Fruit fly (Drosophila melanogaster) S2 (cell line): ENCODE results near the gene Nubp2.
"Not testable (repeated sequence)": the region's sequence is repeated elsewhere in the genome, so short reads cannot be mapped to it uniquely, and the experiment has no call there.

ENCODE experiments used
- CG8478 ChIP-seq: fragments of >200 bp; optimal IDR thresholded peaks from 2 replicates; lab custom pipeline; 2018
- CTCF ChIP-seq, 2 experiments: fragments of >200 bp; optimal IDR thresholded peaks; 2 replicates each; lab custom pipeline; 2018

Gene Nubp2

DNA sequence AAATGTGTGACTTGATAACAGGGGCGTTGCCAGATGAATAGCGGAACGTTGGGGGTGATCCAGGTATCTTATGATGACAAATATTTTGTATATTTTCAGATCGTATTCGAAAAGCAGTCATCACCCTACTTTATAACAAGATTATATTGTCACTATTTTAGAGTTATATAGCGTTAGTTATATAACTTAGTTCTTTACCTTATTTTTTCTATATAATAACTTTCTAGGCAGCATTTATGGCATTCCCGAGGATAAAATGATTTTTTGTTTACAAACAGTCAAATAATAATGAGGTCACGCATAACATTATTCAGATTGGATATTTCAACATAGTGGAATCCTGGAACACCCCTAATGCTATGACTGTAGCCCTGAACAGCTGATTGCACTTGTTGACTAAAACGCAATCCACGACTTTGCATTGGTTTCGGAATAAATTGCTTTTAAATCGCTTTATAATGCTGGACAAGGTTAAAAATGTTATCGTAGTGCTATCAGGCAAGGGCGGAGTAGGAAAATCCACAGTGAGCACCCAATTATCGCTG, at the start of gene Nubp2:
Nubp2 (plus strand) TSS at position 381 of the 545 bp plus-strand sequence.
- TF ChIP-seq CG8478 (lab: Kevin White, UChicago), result no peak
- TF ChIP-seq CTCF (optimal IDR thresholded peaks at IDR 0.05; lab: Kevin White, UChicago), result no peak

DNA sequence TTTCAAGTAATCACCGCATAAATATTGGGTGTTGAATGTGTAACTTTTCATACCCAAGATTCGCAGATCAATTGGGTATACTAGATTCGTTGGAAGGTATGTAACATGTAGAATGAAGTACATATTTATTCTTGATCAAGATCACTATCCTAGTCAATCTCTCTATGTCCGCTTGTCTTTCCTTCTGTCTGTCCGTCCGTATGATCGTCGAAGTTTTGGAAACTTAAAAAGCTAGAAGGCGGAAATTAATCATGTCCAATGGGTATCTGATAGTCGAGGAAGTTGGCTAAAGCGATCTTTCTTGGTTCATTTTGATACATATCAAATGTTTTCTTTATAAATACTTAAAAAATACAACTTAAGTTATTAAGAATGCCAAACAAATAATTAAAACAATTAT, 38.7 kb upstream of the Nubp2 start:
- TF ChIP-seq CTCF (optimal IDR thresholded peaks at IDR 0.05; lab: Kevin White, UChicago) (no peak), CG8478 (lab: Kevin White, UChicago) (no peak)

DNA sequence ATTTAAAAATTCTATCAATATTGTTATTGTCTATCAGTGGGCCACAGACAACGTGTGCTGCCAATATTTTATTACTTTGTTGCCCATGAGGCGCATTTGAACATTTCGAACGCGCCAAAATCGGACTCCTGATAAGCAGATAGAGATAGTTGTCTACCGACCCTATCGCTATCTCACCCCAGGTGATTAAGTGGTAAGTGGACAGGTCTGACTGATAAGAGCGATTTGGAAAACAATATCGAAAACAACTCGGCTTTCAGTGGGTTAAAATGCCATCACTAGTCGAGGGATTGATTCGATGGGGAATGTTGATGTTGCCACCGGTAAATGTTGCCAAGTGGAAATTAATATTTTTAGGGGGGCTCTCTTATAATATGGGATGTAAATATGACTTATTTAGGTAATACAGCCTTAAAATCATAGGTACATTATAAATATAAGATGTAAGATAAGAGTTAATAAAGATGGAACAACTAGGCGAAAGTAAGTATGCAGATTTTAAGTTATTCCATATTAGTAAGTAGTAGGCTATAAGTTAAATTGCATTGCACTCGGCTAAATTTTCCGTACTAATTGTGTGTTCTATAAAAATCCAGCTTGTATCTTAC, 34.7 kb upstream of the Nubp2 start, which contains the start of gene ND-39:
ND-39 (plus strand) TSS at position 558 of the 608 bp plus-strand sequence.
- TF ChIP-seq CTCF (optimal IDR thresholded peaks at IDR 0.05; lab: Kevin White, UChicago) (no peak), CG8478 (lab: Kevin White, UChicago) (no peak)

DNA sequence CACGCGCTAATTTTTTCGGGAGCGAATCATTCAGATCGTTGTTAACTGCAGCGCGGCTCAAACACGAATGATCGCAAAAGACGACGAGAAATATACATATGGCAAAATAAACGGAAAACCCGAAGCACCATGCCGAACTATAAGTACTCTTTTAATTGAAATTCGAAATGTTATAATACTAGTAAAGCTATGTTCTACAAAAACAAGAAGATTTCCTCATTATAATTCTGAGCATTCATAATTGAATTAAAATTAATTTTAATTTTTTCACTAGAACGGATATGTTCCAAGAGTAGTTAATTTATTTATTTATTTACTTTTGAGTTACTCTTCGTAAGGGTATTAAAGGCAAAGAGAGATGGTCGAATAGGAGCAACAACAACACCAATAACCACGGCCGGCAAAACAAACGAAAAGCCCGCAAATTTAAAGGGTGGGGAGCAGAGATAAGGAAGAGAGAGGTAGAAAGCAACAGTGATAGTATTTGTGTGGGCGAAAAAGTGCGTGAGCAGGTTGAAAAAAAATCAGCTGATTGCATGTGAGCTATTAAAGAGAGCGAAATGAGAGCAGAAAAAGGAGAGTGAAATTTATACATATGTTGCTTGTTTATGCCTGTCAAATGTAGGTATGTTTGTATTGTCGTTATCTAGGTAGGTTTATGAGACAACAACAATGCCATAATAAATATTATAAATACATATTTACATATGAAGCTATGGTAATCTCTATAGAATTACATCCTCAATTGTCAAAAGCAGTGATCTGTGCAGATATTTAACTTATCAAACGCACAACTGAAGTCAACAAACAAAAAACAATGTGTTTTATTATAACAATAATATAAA, 32.7 kb upstream of the Nubp2 start:
- TF ChIP-seq CG8478 (lab: Kevin White, UChicago) (no peak), CTCF (optimal IDR thresholded peaks at IDR 0.05; lab: Kevin White, UChicago) (no peak)

DNA sequence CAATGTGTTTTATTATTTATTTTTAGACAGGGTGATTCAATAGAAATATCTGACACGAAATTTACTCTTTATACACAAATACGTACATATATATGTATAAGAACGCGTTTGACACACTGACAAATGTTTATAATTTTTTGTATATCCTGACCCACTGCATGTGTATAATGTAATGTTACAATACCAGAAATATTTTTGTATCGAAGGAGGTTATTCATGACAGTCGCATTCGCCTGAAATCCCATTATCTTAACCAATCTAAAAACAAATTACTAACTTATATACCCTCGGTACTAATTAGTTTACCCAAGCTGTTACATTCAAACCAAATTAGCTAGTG, 32.1 kb upstream of the Nubp2 start:
- no peak for TF ChIP-seq CG8478 (lab: Kevin White, UChicago)
- TF ChIP-seq CTCF (optimal IDR thresholded peaks at IDR 0.05; lab: Kevin White, UChicago), result no peak

DNA sequence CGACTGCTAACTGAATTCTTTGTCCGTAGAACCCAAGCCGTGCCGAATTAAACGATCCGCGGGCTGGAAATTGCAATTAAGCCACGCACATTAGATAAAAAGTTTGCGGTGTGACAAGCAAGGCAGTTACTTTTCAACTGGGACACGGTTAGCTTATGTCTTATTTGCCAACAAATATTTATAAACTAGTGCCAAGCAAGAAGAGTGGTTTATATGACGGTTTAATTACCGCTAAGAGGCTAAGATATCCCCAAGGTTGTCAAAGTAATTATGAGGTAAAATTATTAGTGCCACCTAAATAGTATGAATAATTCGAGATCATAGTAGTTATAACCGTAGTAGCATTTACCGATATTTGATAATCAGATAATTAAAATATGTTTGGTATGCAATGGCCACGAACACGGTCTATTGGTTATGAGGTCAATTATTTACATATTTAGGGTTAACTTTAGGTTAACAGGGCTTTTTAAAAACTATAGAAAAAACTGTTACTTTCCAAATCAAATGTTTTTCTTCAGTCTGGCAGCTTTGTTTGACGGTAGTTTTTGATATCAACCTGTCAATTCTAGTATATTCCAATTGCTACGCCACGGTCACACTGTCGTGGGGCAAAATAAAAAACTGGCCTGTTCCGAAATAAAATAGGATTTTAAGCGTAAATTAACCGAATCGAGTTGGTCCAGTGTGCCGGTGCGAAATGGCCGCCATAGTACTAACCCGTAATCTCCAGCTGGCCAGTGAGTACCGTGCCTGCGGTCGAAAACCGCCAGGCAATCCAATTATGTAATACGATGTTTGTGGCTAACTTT, 31.4 kb upstream of the Nubp2 start, which contains the start of gene ZnT77C:
ZnT77C (minus strand) TSS at position 142 of the 812 bp plus-strand sequence.
- TF ChIP-seq CG8478 (lab: Kevin White, UChicago) (no peak), CTCF (optimal IDR thresholded peaks at IDR 0.05; lab: Kevin White, UChicago) (peak in 1 of 2 experiments; percentile 27)

DNA sequence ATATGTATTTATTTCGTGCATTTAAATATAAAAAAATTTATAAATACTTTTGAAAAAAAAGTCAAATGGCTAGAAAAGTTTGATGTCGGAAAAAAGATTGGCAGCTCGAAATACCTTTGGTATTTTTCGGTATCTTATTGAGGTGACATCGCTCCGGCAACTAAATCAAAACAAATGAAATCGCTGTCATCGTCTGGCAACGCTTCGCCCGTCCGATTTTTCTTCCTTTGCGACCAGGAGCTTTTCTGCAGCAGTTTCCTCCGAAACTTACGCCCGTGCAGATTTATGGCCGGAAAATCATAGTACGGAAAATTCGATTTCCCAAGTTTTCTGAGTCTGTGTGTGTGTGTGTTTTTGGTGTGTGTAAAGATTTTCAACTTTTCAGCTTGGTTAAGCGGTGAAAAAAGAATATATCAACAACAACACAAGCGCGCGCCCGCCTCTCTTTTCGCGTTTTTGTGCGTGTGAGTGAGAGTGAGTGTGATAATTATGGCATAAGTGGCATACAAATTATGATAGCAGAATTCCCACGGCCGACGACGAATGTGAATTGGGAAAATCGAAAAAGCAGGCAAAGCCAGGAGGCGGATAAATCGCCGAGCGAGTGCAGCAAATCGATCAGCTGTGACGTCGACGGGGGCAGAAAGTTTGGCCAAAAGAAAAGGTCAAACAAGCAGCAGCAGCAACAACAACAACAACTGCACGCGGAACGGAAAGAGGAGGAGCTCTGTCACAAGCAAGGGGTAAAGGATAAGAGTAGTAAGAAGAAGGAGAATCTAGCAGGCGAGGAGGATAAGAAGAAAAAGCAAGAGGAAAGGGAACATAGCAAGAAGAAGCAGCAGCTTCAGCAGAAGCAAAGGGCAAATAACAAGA, 29.0 kb upstream of the Nubp2 start, which contains the start of gene CG32425:
CG32425 (plus strand) TSS at position 200 of the 873 bp plus-strand sequence.
- TF ChIP-seq CG8478 (lab: Kevin White, UChicago) (no peak), CTCF (optimal IDR thresholded peaks at IDR 0.05; lab: Kevin White, UChicago) (peak; percentile 14 to 39)

DNA sequence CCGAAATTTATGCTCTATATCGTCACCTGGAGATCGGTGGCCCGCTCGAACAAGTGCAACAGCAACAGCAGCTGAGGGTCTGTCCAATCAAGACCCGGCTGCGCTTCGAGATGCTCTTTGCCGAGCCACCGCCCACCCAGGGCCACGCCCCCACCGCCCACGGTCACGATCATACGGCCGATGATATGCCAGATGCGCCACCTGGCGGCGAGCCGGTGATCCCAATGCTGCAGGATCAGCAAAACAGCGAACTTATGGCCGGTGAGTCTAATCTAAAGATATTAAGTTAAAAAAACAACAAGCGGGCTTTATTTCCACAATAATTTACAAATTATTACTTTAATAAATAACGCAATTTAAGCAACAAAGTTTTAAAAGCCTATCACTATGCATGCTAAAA, 28.2 kb upstream of the Nubp2 start:
- TF ChIP-seq CG8478 (lab: Kevin White, UChicago), result no peak
- TF ChIP-seq CTCF (optimal IDR thresholded peaks at IDR 0.05; lab: Kevin White, UChicago), result peak; percentile 81 to 84

DNA sequence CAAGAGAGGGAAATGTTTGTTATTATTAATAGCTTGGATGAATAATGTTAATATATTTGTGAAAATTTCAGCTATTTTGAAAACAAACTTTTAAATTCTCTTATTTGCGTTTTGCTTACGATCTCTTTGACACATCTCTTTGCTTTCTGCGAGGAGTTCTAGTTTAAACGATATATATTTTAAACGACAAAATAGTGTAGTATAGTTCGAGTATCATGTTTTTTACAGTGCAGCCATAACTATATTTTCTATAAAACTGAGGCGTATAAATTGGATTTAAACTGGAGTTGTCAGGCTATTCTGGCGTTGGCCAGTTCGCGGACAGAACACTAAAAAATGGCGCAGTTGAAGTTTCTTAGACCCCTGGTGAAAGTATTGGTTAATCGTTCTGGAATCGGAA, 26.8 kb upstream of the Nubp2 start, which contains the start of gene CG18281:
CG18281 (plus strand) TSS at position 301 of the 400 bp plus-strand sequence.
- not testable (repeated sequence) for TF ChIP-seq CTCF (optimal IDR thresholded peaks at IDR 0.05; lab: Kevin White, UChicago); CG8478 (lab: Kevin White, UChicago)

DNA sequence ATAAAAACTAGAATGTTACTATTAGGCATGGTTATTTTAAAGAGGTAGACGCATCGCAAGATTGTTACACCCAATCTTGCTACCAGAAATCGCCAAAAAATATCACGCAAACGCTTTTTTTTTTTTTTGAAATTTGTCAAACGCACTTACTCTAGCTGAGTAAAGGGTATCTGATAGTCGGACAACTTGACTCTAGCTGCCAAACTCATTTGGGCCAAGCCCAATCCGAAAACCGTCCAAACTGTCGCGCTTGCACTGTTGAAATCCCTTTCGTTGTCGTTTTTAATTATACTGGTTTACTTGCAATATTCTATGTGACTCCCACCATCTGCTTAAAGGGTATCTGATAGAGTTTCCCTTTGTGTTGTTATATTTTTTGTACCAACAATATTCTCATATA, 23.1 kb upstream of the Nubp2 start:
- TF ChIP-seq CG8478 (lab: Kevin White, UChicago) (no peak), CTCF (optimal IDR thresholded peaks at IDR 0.05; lab: Kevin White, UChicago) (no peak)

DNA sequence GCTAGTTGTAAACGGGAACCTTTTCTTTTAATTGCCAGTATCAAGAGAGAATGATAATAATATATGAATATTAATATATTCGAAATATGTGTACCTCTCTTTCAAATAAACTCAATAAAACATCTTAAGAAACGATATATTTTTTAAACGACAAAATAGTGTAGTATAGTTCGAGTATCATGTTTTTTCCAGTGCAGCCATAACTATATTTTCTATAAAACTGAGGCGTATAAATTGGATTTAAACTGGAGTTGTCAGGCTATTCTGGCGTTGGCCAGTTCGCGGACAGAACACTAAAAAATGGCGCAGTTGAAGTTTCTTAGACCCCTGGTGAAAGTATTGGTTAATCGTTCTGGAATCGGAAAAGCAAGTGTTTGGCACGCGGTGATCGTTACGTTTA, 22.5 kb upstream of the Nubp2 start, which contains the start of gene CG17637:
CG17637 (plus strand) TSS at position 301 of the 400 bp plus-strand sequence.
- TF ChIP-seq CG8478 (lab: Kevin White, UChicago); CTCF (optimal IDR thresholded peaks at IDR 0.05; lab: Kevin White, UChicago): not testable (repeated sequence)

DNA sequence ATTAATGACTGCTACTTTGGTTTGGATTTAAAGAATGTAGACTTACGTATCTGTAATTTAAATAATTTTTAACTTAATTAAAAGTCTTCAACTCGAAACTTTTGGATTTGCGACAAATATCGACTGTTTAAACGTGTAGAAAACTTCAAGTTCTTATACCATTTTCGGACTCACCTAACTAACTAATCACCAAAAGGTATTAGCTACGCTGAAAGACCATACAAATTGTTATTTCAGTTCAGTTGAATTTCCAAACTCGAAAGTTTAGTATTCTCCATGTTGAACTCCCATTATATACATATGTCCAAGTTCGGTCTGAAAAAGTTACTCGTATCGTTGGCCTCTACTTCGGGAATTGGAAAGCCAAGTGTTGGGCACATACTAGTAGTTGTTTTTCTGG, 20.6 kb upstream of the Nubp2 start, which contains the start of gene CG5078:
CG5078 (plus strand) TSS at position 301 of the 400 bp plus-strand sequence.
- no peak for TF ChIP-seq CG8478 (lab: Kevin White, UChicago)
- no peak for TF ChIP-seq CTCF (optimal IDR thresholded peaks at IDR 0.05; lab: Kevin White, UChicago)

DNA sequence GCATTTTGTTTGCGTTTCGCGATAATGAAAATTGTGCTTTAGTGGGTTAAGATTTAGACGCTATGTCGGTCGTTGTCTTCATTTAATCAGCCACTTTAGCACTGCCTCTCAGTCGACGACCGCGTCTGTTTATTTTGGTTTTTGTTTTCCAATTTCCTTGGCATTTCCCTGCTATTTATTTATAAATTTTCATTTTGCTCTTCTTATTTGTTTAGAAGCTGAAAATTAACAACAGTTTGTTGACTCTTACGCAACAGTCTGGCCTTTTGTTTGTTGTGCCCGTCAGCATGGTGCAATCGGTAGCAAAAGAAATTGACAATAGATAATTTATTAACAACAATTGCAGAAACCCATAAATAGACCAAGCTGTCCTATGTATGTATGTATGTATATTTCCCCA, 18.8 kb upstream of the Nubp2 start:
- TF ChIP-seq CTCF (optimal IDR thresholded peaks at IDR 0.05; lab: Kevin White, UChicago) (no peak), CG8478 (lab: Kevin White, UChicago) (no peak)
